Worm (Caenorhabditis elegans) whole organism, L4/young adult: ENCODE measurements around the gene F45D3.3.
A peak's percentile ranks its signal among the peaks of the same experiment; 100 is the strongest.

Experiments used
- W03F9.2 ChIP-seq: fragments of 150-350 bp; optimal IDR thresholded peaks from 2 replicates; lab custom pipeline; 2014; ENCODE audit warnings: missing biosample characterization, missing genetic modification characterization
- dao-5 ChIP-seq: sonication (generic microtip); optimal IDR thresholded peaks from 2 replicates; lab custom pipeline; 2016; ENCODE audit warnings: missing genotype, missing genetic modification characterization, moderate library complexity, missing compliant biosample characterization
- him-1 ChIP-seq: sonication (generic microtip); optimal IDR thresholded peaks from 2 replicates; lab custom pipeline; 2016; ENCODE audit warnings: missing genotype, missing genetic modification reagents, missing genetic modification characterization, missing compliant biosample characterization

ce11 chrV:12528919-12529318, 21.3 kb downstream of the F45D3.3 start:
- TF ChIP-seq him-1 (tag; lab: Kevin White, UChicago) (peak; percentile 31), dao-5 (tag; lab: Kevin White, UChicago) (no peak), W03F9.2 (tag; lab: Kevin White, UChicago) (no peak)
